Worm (Caenorhabditis elegans) whole organism, L2 larva: ENCODE results near the gene T23F11.4.
A peak's percentile ranks its signal among the peaks of the same experiment; 100 is the strongest.

Experiments
- aly-2 ChIP-seq: fragments of 150-350 bp; optimal IDR thresholded peaks from 2 replicates; lab custom pipeline; 2014; ENCODE audit warnings: missing biosample characterization, missing genetic modification characterization
- ama-1 ChIP-seq: fragments of 150-350 bp; optimal IDR thresholded peaks from 2 replicates; lab custom pipeline; 2018; ENCODE audit warnings: inconsistent platforms
- blmp-1 ChIP-seq: sonication (generic microtip); optimal IDR thresholded peaks from 2 replicates; lab custom pipeline; 2017; ENCODE audit warnings: missing genetic modification characterization, mild to moderate bottlenecking, missing compliant biosample characterization, antibody characterized with exemption, moderate library complexity; ENCODE audit not compliant: insufficient read depth
- ceh-82 ChIP-seq: fragments of 150-350 bp; optimal IDR thresholded peaks from 2 replicates; lab custom pipeline; 2014; ENCODE audit warnings: missing biosample characterization, missing genetic modification characterization
- crh-2 ChIP-seq: sonication (generic microtip); optimal IDR thresholded peaks from 2 replicates; lab custom pipeline; 2017; ENCODE audit warnings: missing biosample characterization, missing genetic modification characterization
- egl-27 ChIP-seq: sonication (generic microtip); optimal IDR thresholded peaks from 3 replicates; lab custom pipeline; 2017; ENCODE audit warnings: missing biosample characterization, missing genetic modification reagents, missing genetic modification characterization
- elt-1 ChIP-seq: fragments of 150-350 bp; optimal IDR thresholded peaks from 2 replicates; lab custom pipeline; 2014; ENCODE audit warnings: missing biosample characterization, missing genetic modification characterization
- elt-3 ChIP-seq: sonication (generic microtip); optimal IDR thresholded peaks from 2 replicates; lab custom pipeline; 2017; ENCODE audit warnings: missing biosample characterization, missing genetic modification characterization
- fos-1 ChIP-seq: fragments of 150-350 bp; optimal IDR thresholded peaks from 2 replicates; lab custom pipeline; 2014; ENCODE audit warnings: missing biosample characterization, missing genetic modification characterization
- gmeb-1 ChIP-seq: fragments of 150-350 bp; optimal IDR thresholded peaks from 2 replicates; lab custom pipeline; 2014; ENCODE audit warnings: missing biosample characterization, missing genetic modification characterization
- lin-11 ChIP-seq: fragments of 150-350 bp; sonication (generic microtip); optimal IDR thresholded peaks from 2 replicates; lab custom pipeline; 2014; ENCODE audit warnings: missing biosample characterization, missing genetic modification characterization, inconsistent platforms, mixed read lengths
- lin-13 ChIP-seq: fragments of 150-350 bp; optimal IDR thresholded peaks from 2 replicates; lab custom pipeline; 2014; ENCODE audit warnings: missing biosample characterization, missing genetic modification reagents, missing genetic modification characterization
- lin-39 ChIP-seq: fragments of 150-350 bp; optimal IDR thresholded peaks from 2 replicates; lab custom pipeline; 2014; ENCODE audit warnings: missing biosample characterization, missing genetic modification reagents, missing genetic modification characterization
- lsy-2 ChIP-seq, 2 experiments: fragments of 150-350 bp in 1 of 2; sonication (generic microtip) in 1 of 2; optimal IDR thresholded peaks; 2 replicates each; lab custom pipeline; 2014 to 2017; ENCODE audit warnings: missing biosample characterization in 2 of 2, missing genetic modification characterization in 2 of 2
- mab-5 ChIP-seq: fragments of 150-350 bp; optimal IDR thresholded peaks from 2 replicates; lab custom pipeline; 2014; ENCODE audit warnings: missing biosample characterization, missing genetic modification characterization
- mdl-1 ChIP-seq, 2 experiments: fragments of 150-350 bp in 1 of 2; sonication (generic microtip) in 1 of 2; optimal IDR thresholded peaks; 2 replicates each; lab custom pipeline; 2017; ENCODE audit warnings: missing biosample characterization in 2 of 2, missing genetic modification characterization in 2 of 2
- nhr-11 ChIP-seq: fragments of 150-350 bp; optimal IDR thresholded peaks from 2 replicates; lab custom pipeline; 2014; ENCODE audit warnings: missing biosample characterization, missing genetic modification characterization
- nhr-12 ChIP-seq: fragments of 150-350 bp; optimal IDR thresholded peaks from 2 replicates; lab custom pipeline; 2014; ENCODE audit warnings: missing biosample characterization, missing genetic modification characterization
- nhr-21 ChIP-seq: fragments of 150-350 bp; optimal IDR thresholded peaks from 2 replicates; lab custom pipeline; 2014; ENCODE audit warnings: missing biosample characterization, missing genetic modification characterization
- nhr-237 ChIP-seq: fragments of 150-350 bp; optimal IDR thresholded peaks from 2 replicates; lab custom pipeline; 2014; ENCODE audit warnings: missing biosample characterization, missing genetic modification characterization
- nhr-25 ChIP-seq: fragments of 150-350 bp; sonication (generic microtip); optimal IDR thresholded peaks from 3 replicates; lab custom pipeline; 2014; ENCODE audit warnings: missing biosample characterization, missing genetic modification characterization
- nhr-6 ChIP-seq: fragments of 150-350 bp; optimal IDR thresholded peaks from 2 replicates; lab custom pipeline; 2014; ENCODE audit warnings: missing biosample characterization, missing genetic modification characterization
- nhr-77 ChIP-seq: fragments of 150-350 bp; optimal IDR thresholded peaks from 2 replicates; lab custom pipeline; 2014; ENCODE audit warnings: missing biosample characterization, missing genetic modification characterization
- peb-1 ChIP-seq: fragments of 150-350 bp; optimal IDR thresholded peaks from 2 replicates; lab custom pipeline; 2014; ENCODE audit warnings: missing biosample characterization, missing genetic modification characterization
- skn-1 ChIP-seq: sonication (generic microtip); optimal IDR thresholded peaks from 2 replicates; lab custom pipeline; 2017; ENCODE audit warnings: missing biosample characterization, missing genetic modification characterization
- snpc-4 ChIP-seq: fragments of 150-350 bp; optimal IDR thresholded peaks from 2 replicates; lab custom pipeline; 2014; ENCODE audit warnings: missing biosample characterization, missing genetic modification characterization
- unc-55 ChIP-seq: fragments of 150-350 bp; sonication (generic microtip); optimal IDR thresholded peaks from 3 replicates; lab custom pipeline; 2014; ENCODE audit warnings: missing biosample characterization, missing genetic modification reagents, missing genetic modification characterization
- zag-1 ChIP-seq: fragments of 150-350 bp; optimal IDR thresholded peaks from 2 replicates; lab custom pipeline; 2014; ENCODE audit warnings: missing biosample characterization, missing genetic modification characterization
- ztf-1 ChIP-seq: fragments of 200-800 bp; sonication (Bioruptor generic); conservative IDR thresholded peaks from 2 replicates; pipeline ENCODE4 v1.3.6; 2022; ENCODE audit warnings: missing genetic modification characterization, missing compliant biosample characterization
- ztf-11 ChIP-seq: sonication (generic microtip); optimal IDR thresholded peaks from 2 replicates; lab custom pipeline; 2017; ENCODE audit warnings: missing biosample characterization, missing genetic modification characterization
- ztf-4 ChIP-seq: fragments of 150-350 bp; optimal IDR thresholded peaks from 2 replicates; lab custom pipeline; 2014; ENCODE audit warnings: missing biosample characterization, missing genetic modification characterization

The T23F11.4 gene

DNA sequence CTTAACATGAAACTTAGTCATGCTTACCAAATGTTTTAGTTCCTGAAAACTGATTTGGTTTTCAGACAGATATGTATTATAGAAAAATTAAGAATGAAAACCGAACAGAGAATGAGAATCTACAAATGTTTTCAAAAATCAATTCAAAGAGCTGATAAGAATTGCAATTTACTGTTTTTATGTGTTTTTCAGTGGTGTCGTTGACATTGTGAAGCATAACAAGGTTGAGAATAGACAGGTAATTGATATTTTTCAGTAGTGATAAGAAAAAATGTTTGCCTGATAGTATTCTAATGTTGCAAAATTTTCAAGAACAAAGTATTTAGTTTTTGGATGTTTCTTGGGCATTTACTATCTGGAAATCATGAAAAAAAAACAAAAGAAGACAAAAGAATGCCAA lies 21.9 kb downstream of the T23F11.4 start, which contains the start of gene pfas-1:
Gene pfas-1 (minus strand): TSS at position 49 of the 400 bp plus-strand sequence.
- no peak for TF ChIP-seq blmp-1 (tag; lab: Kevin White, UChicago)
- TF ChIP-seq fos-1 (tag; lab: Kevin White, UChicago), result peak; percentile 77
- TF ChIP-seq, all 48 proteins: peak for 1

DNA sequence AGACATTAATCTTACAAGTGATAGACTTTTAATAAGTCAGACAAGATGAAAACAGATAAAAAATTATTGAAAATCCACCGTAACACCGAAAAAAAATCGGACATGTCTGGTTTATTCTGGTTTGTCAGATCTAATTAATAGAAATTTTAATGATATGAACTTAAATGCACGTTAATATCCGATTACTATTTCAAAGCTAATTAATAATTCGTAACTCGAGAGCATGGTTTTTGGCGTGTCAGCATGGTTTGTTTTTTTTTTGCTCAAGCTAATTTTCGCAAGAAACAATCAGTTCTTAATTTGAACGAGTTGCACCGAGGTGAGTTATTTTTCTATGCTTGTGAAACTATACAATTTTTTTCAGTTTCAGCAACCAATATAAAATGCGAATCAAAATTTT lies 30.2 kb downstream of the T23F11.4 start, which contains the start of gene clec-153:
Gene clec-153 (plus strand): TSS at position 301 of the 400 bp plus-strand sequence.
- no peak for TF ChIP-seq peb-1 (tag; lab: Kevin White, UChicago)
- TF ChIP-seq aly-2 (tag; lab: Kevin White, UChicago), result no peak
- no peak for TF ChIP-seq gmeb-1 (tag; lab: Kevin White, UChicago)
- TF ChIP-seq egl-27, result no peak
- TF ChIP-seq lin-39 (tag; lab: Kevin White, UChicago), result no peak
- no peak for TF ChIP-seq skn-1 (tag; lab: Kevin White, UChicago)
- TF ChIP-seq ztf-4 (tag; lab: Kevin White, UChicago), result no peak
- TF ChIP-seq mab-5 (tag; lab: Kevin White, UChicago), result no peak
- no peak for TF ChIP-seq unc-55 (GFP tag; lab: Kevin White, UChicago)
- TF ChIP-seq ztf-11 (tag; lab: Kevin White, UChicago), result no peak
- no peak for TF ChIP-seq lin-11 (tag; lab: Kevin White, UChicago)

DNA sequence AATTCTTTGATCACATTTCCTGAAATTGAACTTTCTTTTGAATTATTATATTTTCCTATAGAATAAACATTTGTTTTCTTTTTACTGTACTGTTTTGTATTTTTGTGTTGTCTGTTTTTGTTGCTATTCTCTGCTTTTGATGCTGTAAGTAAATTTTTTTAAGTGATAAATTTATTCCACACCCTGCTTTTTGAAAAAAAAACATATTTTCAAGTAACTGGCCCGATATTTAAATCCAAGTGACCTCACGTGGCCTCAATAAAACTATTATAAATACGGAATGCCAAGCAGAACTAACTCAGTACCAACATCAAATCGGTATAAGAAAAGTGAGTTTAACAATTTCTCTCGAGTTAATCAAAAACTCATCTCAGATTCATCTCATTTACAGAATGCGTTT lies 37.0 kb downstream of the T23F11.4 start, which contains the start of gene clec-151:
Gene clec-151 (plus strand): TSS at position 301 of the 400 bp plus-strand sequence.
- no peak for TF ChIP-seq peb-1 (tag; lab: Kevin White, UChicago)
- TF ChIP-seq nhr-25 (tag; lab: Kevin White, UChicago), result no peak
- TF ChIP-seq ama-1 (lab: Kevin White, UChicago), result no peak
- TF ChIP-seq elt-3, result no peak
- no peak for TF ChIP-seq nhr-77 (tag; lab: Kevin White, UChicago)
- TF ChIP-seq zag-1, result no peak
- TF ChIP-seq crh-2 (tag; lab: Kevin White, UChicago), result no peak
- no peak for TF ChIP-seq lsy-2 (tag; optimal IDR thresholded peaks at IDR 0.05; lab: Kevin White, UChicago)
- no peak for TF ChIP-seq elt-1 (tag; lab: Kevin White, UChicago)
- TF ChIP-seq snpc-4 (tag; lab: Kevin White, UChicago), result no peak
- TF ChIP-seq lin-39 (tag; lab: Kevin White, UChicago), result no peak
- no peak for TF ChIP-seq egl-27
- TF ChIP-seq nhr-237 (tag; lab: Kevin White, UChicago), result no peak
- TF ChIP-seq nhr-21, result no peak
- TF ChIP-seq unc-55 (GFP tag; lab: Kevin White, UChicago), result no peak
- no peak for TF ChIP-seq ztf-1 (GFP tag; lab: Robert Waterston, UW)
- no peak for TF ChIP-seq nhr-6 (tag; lab: Kevin White, UChicago)

DNA sequence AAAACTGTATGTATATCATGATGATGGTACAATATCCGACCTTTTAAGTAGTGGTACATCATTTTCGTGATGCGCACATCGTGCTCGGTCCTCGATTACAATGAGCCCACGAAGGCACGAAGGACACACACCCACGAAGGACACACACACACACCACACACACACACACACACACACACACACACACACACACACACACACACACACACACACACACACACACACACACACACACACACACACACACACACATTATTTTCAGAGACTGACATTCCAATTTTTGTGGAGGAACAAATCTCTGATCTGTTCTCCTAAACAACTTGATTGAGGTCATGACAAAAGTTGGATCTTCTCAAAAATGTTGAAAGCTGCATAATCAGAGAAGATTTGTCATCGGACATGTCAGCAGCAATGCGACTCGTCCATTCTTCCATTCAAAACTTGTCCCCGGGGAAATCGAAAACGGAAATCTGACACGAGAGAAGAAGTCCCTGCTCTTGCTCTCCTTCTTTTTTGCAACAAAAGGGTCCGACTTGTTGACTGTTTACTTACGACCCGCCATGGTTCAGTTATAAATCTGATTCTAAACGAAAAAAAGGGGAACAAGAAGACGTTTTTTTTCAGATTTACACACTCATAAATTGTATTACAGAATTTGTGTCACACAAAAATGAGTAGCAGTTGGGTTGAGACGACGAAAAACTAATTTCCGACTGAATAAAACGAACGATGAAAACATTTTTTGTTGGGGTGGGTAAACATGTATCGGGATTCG lies 38.8 kb downstream of the T23F11.4 start:
- no peak for TF ChIP-seq mdl-1 (tag; optimal IDR thresholded peaks at IDR 0.05; lab: Kevin White, UChicago)
- no peak for TF ChIP-seq fos-1 (tag; lab: Kevin White, UChicago)
- no peak for TF ChIP-seq ama-1 (lab: Kevin White, UChicago)
- no peak for TF ChIP-seq ztf-4 (tag; lab: Kevin White, UChicago)
- TF ChIP-seq nhr-12, result no peak
- no peak for TF ChIP-seq elt-1 (tag; lab: Kevin White, UChicago)
- no peak for TF ChIP-seq nhr-25 (tag; lab: Kevin White, UChicago)
- TF ChIP-seq ztf-11 (tag; lab: Kevin White, UChicago), result no peak
- TF ChIP-seq gmeb-1 (tag; lab: Kevin White, UChicago), result no peak
- TF ChIP-seq ceh-82 (tag; lab: Kevin White, UChicago), result no peak
- no peak for TF ChIP-seq zag-1
- TF ChIP-seq elt-3, result no peak
- TF ChIP-seq aly-2 (tag; lab: Kevin White, UChicago), result no peak
- no peak for TF ChIP-seq blmp-1 (tag; lab: Kevin White, UChicago)
- TF ChIP-seq snpc-4 (tag; lab: Kevin White, UChicago), result no peak
- no peak for TF ChIP-seq nhr-237 (tag; lab: Kevin White, UChicago)
- no peak for TF ChIP-seq lin-13 (GFP tag; lab: Kevin White, UChicago)
- no peak for TF ChIP-seq nhr-21
- TF ChIP-seq nhr-11 (tag; lab: Kevin White, UChicago), result no peak
- no peak for TF ChIP-seq lsy-2 (tag; optimal IDR thresholded peaks at IDR 0.05; lab: Kevin White, UChicago)
